Worm (Caenorhabditis elegans): ENCODE results near the gene Y59E9AL.8.
"Not testable (repeated sequence)": the region's sequence is repeated elsewhere in the genome, so short reads cannot be mapped to it uniquely, and the experiment has no call there.

DNA sequence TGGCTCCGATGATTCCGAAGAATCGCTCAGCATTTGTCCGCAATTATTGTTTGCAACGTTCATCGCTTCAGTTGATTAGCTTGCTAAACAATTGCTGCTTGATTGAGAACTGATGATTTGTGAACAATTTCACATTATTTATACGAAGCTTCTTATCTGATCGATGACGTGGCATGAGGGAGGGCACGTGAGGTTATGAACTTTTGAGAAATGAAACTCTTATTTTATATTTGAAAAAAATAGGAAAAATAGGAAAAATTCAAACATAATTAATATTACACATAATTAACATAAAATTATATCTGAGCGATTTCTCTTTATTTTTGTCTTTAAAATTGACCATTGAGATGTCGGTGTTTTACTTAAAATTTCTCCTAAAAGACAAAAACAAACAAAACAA, 30.5 kb upstream of the Y59E9AL.8 start, which contains the start of gene F36H12.10:
- TF ChIP-seq rnt-1 (tag; optimal IDR thresholded peaks at IDR 0.05); lin-11 (tag; optimal IDR thresholded peaks at IDR 0.05); pax-1 (tag; optimal IDR thresholded peaks at IDR 0.05); ama-1 (optimal IDR thresholded peaks at IDR 0.05); pha-2 (tag; optimal IDR thresholded peaks at IDR 0.05); fkh-10 (GFP tag; optimal IDR thresholded peaks at IDR 0.05); eyg-1 (tag; optimal IDR thresholded peaks at IDR 0.05); tbx-2 (tag; optimal IDR thresholded peaks at IDR 0.05); tbx-7 (tag; optimal IDR thresholded peaks at IDR 0.05): not testable (repeated sequence)
